Worm (Caenorhabditis elegans): Measurements from ENCODE around the gene gsto-3.

The gsto-3 gene

ce11 chrIII:348465-348864 lies 32.6 kb downstream of the gsto-3 start:
- TF ChIP-seq lir-3 (tag; optimal IDR thresholded peaks at IDR 0.05; ENCODE audit: poor library complexity) (peak; percentile 1), irx-1 (tag; optimal IDR thresholded peaks at IDR 0.05) (no peak), lin-15B (tag; optimal IDR thresholded peaks at IDR 0.05) (no peak), pqm-1 (tag; optimal IDR thresholded peaks at IDR 0.05) (no peak), egl-13 (tag; optimal IDR thresholded peaks at IDR 0.05) (no peak), ceh-63 (GFP tag; optimal IDR thresholded peaks at IDR 0.05) (no peak), hpl-2 (GFP tag; optimal IDR thresholded peaks at IDR 0.05) (no peak), efl-3 (GFP tag; optimal IDR thresholded peaks at IDR 0.05) (no peak), pax-3 (tag; optimal IDR thresholded peaks at IDR 0.05) (no peak), skn-1 (tag; optimal IDR thresholded peaks at IDR 0.05) (peak; percentile 11), ceh-88 (GFP tag; IDR thresholded peaks at IDR 0.05) (no peak), mdl-1 (tag; optimal IDR thresholded peaks at IDR 0.05) (no peak), snpc-4 (tag; optimal IDR thresholded peaks at IDR 0.05) (no peak), ztf-4 (tag; optimal IDR thresholded peaks at IDR 0.05) (peak; percentile 66), dpl-1 (GFP tag; optimal IDR thresholded peaks at IDR 0.05) (peak; percentile 34 to 61 (median 51)), lin-13 (GFP tag; optimal IDR thresholded peaks at IDR 0.05) (peak; percentile 16), unc-86 (tag; optimal IDR thresholded peaks at IDR 0.05) (no peak), elt-2 (tag; optimal IDR thresholded peaks at IDR 0.05) (no peak), nhr-12 (tag; optimal IDR thresholded peaks at IDR 0.05) (no peak), nhr-85 (tag) (peak; percentile 59), nhr-20 (tag; optimal IDR thresholded peaks at IDR 0.05) (peak; percentile 22), lin-35 (GFP tag; optimal IDR thresholded peaks at IDR 0.05) (peak; percentile 59 to 72), lsy-2 (tag; optimal IDR thresholded peaks at IDR 0.05) (peak; percentile 2 to 47), nhr-71 (tag; optimal IDR thresholded peaks at IDR 0.05) (no peak), Y116A8C.19 (tag; optimal IDR thresholded peaks at IDR 0.05; ENCODE audit: borderline replicate concordance) (no peak), rnt-1 (tag; optimal IDR thresholded peaks at IDR 0.05) (no peak), zag-1 (tag; optimal IDR thresholded peaks at IDR 0.05) (no peak), unc-62 (GFP tag; optimal IDR thresholded peaks at IDR 0.05) (no peak), aly-2 (tag; optimal IDR thresholded peaks at IDR 0.05) (no peak), ceh-82 (tag; optimal IDR thresholded peaks at IDR 0.05) (peak in 1 of 3 experiments; percentile 22), alr-1 (tag; optimal IDR thresholded peaks at IDR 0.05; ENCODE audit: borderline replicate concordance) (no peak), efl-1 (optimal IDR thresholded peaks at IDR 0.05) (peak; percentile 38 to 57), efl-1 (GFP tag; optimal IDR thresholded peaks at IDR 0.05 in 1 of 2) (peak; percentile 75 to 96), pag-3 (tag; optimal IDR thresholded peaks at IDR 0.05; ENCODE audit: borderline replicate concordance, insufficient read depth) (no peak), C16A3.4 (tag; optimal IDR thresholded peaks at IDR 0.05) (no peak), tbx-2 (tag; optimal IDR thresholded peaks at IDR 0.05) (no peak), nhr-28 (tag; optimal IDR thresholded peaks at IDR 0.05) (no peak), xbp-1 (tag; optimal IDR thresholded peaks at IDR 0.05) (no peak), sup-37 (GFP tag; optimal IDR thresholded peaks at IDR 0.05) (no peak), fkh-4 (tag; optimal IDR thresholded peaks at IDR 0.05; ENCODE audit: borderline replicate concordance) (no peak), vab-15 (tag; optimal IDR thresholded peaks at IDR 0.05) (no peak), snu-23 (GFP tag; optimal IDR thresholded peaks at IDR 0.05) (peak; percentile 15)

DNA sequence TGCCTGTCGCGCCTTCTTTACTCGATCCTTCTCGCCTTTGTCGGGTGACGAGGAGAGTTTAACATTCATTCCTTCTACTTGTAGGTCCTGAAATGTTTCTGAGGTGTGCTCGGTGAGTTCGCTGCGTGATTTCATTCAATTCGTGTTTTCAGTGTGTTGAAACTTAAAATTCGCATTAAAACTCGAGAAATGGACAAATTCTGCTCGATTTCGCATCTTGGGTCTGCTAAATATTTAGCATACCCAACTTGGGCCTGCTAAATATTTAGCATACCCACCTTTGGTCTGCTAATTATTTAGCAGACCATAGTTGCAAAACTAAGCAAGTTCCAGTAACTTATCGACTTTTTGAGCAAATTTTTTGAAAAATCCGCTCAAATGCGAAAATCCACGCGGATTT lies 33.7 kb downstream of the gsto-3 start:
- TF ChIP-seq nhr-84 (tag; optimal IDR thresholded peaks at IDR 0.05) = no peak
- no peak for TF ChIP-seq zag-1 (tag; optimal IDR thresholded peaks at IDR 0.05)
- no peak for TF ChIP-seq nhr-12 (tag; optimal IDR thresholded peaks at IDR 0.05)
- TF ChIP-seq fos-1 (tag; optimal IDR thresholded peaks at IDR 0.05) = no peak
- TF ChIP-seq nhr-85 (tag) = no peak
- TF ChIP-seq unc-62 (GFP tag; optimal IDR thresholded peaks at IDR 0.05) = no peak
- TF ChIP-seq elt-3 (tag; optimal IDR thresholded peaks at IDR 0.05) = no peak
- TF ChIP-seq hlh-17 (GFP tag; optimal IDR thresholded peaks at IDR 0.05; ENCODE audit: borderline replicate concordance) = no peak
- TF ChIP-seq lin-39 (tag; optimal IDR thresholded peaks at IDR 0.05) = no peak
- no peak for TF ChIP-seq hlh-4 (tag; optimal IDR thresholded peaks at IDR 0.05)
- no peak for TF ChIP-seq fkh-10 (GFP tag; optimal IDR thresholded peaks at IDR 0.05)
- TF ChIP-seq sup-37 (GFP tag; optimal IDR thresholded peaks at IDR 0.05) = no peak
- TF ChIP-seq alr-1 (tag; optimal IDR thresholded peaks at IDR 0.05; ENCODE audit: borderline replicate concordance) = no peak
- TF ChIP-seq ceh-88 (GFP tag; IDR thresholded peaks at IDR 0.05) = no peak

Data from whole organism, L1 larva.